Fruit fly (Drosophila melanogaster): ENCODE results near the gene twit.
A peak's percentile ranks its signal among the peaks of the same experiment; 100 is the strongest.

The twit gene

DNA sequence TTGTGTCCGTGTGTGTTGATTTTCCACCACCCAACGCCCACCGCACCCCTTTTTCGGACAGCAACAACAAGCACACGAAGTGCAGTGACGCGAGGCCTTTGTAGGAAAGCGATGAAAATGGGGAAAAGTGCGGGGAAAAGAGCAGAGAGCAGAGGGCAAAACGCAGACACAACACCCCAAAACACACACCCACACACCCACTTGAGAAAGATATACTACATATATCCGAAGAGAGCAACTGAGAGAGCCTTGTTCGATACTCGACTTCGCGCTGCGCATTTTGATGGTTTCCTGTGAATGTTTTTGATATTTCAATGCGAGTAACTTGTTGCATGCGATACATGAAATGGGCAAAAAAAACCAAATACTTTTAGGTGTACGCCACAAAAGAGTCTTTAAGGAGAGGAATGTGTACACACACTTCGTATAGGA lies 48.6 kb upstream of the twit start (continued):
- no peak for TF ChIP-seq sna (GFP tag; IDR thresholded peaks at IDR 0.05; ENCODE audit: partially characterized antibody)
- TF ChIP-seq Trl (optimal IDR thresholded peaks at IDR 0.05), result peak; percentile 45 to 52
- TF ChIP-seq Trl (GFP tag; optimal IDR thresholded peaks at IDR 0.05), result no peak
- no peak for TF ChIP-seq CG2889 (GFP tag; IDR thresholded peaks at IDR 0.05)
- TF ChIP-seq CG15269 (tag; optimal IDR thresholded peaks at IDR 0.05), result no peak
- peak; percentile 54; the same call in 1 of the 3 replicates for TF ChIP-seq sr (GFP tag; IDR thresholded peaks at IDR 0.05)
- TF ChIP-seq hth (optimal IDR thresholded peaks at IDR 0.05), result no peak
- TF ChIP-seq insv (GFP tag; optimal IDR thresholded peaks at IDR 0.05), result no peak
- TF ChIP-seq CG31224 (GFP tag; IDR thresholded peaks at IDR 0.05), result peak; percentile 27; the same call in 1 of the 2 replicates
- TF ChIP-seq kni (GFP tag; optimal IDR thresholded peaks at IDR 0.05), result peak; percentile 12

DNA sequence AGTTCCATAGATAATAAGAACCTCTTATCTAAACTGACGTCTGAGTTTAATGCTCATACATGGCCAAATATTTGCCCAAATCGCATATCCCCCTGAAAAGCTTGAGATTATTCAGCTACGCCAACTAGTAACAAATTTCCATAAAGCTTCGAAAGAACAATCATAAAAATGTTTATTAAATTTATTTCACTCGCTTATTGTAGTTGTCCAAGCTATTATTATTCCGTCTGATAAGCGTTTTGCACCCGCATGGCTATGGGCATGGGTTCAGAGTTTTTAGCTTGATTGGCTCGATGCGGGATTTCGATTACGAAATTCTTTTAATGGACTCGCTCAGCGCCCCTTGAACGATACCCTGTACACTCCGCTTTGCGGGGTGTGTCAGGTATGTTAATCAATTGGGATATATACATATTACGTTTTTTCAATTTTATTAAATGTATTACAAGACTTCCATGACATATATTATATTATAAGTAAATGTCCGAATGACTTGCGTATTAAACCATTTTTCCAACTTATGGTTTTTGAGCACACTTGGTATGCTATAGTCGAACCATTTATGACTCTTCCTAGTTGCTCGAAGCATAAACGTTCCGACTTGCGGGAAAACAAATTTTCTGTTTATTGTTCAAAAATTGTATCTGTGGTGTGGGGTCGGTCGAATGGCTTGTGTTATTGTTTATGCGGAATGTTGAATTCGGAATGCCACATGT lies 46.6 kb upstream of the twit start:
- TF ChIP-seq hth (optimal IDR thresholded peaks at IDR 0.05) (no peak), B-H1 (GFP tag; IDR thresholded peaks at IDR 0.05) (peak; percentile 91), chif (GFP tag; optimal IDR thresholded peaks at IDR 0.05) (peak; percentile 83 to 84), CG3281 (GFP tag; optimal IDR thresholded peaks at IDR 0.05) (peak; percentile 96), psq (GFP tag; optimal IDR thresholded peaks at IDR 0.05) (peak; percentile 85), slbo (GFP tag; IDR thresholded peaks at IDR 0.05) (peak; percentile 97), MTF-1 (GFP tag; optimal IDR thresholded peaks at IDR 0.05; ENCODE audit: borderline replicate concordance) (peak; percentile 87), CG9797 (GFP tag; optimal IDR thresholded peaks at IDR 0.05) (peak; percentile 35), CG8281 (tag; optimal IDR thresholded peaks at IDR 0.05) (peak; percentile 85), CG10147 (GFP tag; optimal IDR thresholded peaks at IDR 0.05) (peak; percentile 92), CG18011 (GFP tag; optimal IDR thresholded peaks at IDR 0.05) (peak; percentile 87), btn (GFP tag; optimal IDR thresholded peaks at IDR 0.05) (no peak), Max (GFP tag; optimal IDR thresholded peaks at IDR 0.05) (peak; percentile 88), zf30C (GFP tag; optimal IDR thresholded peaks at IDR 0.05) (no peak), Pdp1 (GFP tag; optimal IDR thresholded peaks at IDR 0.05) (peak; percentile 64 to 83), otp (GFP tag; IDR thresholded peaks at IDR 0.05) (peak; percentile 94), Opbp (GFP tag; IDR thresholded peaks at IDR 0.05; ENCODE audit: partially characterized antibody) (no peak), twi (tag; optimal IDR thresholded peaks at IDR 0.05) (peak; percentile 89), CG14710 (tag; optimal IDR thresholded peaks at IDR 0.05) (peak; percentile 92), bab2 (GFP tag; optimal IDR thresholded peaks at IDR 0.05) (peak; percentile 86), Fer3 (tag; optimal IDR thresholded peaks at IDR 0.05) (peak; percentile 97), Adf1 (GFP tag; IDR thresholded peaks at IDR 0.05) (peak; percentile 84), odd (GFP tag; optimal IDR thresholded peaks at IDR 0.05) (peak; percentile 94), CG1647 (GFP tag; optimal IDR thresholded peaks at IDR 0.05) (peak; percentile 81), pan (optimal IDR thresholded peaks at IDR 0.05) (no peak), pan (GFP tag; optimal IDR thresholded peaks at IDR 0.05 in 1 of 2, IDR thresholded peaks at IDR 0.05 in 1 of 2) (peak in 1 of 2 experiments; percentile 96), Chrac-16 (GFP tag; optimal IDR thresholded peaks at IDR 0.05) (peak; percentile 95), CG34422 (GFP tag; IDR thresholded peaks at IDR 0.05) (peak; percentile 95), crc (GFP tag; optimal IDR thresholded peaks at IDR 0.05) (peak; percentile 55), Trl (optimal IDR thresholded peaks at IDR 0.05) (no peak), Trl (GFP tag; optimal IDR thresholded peaks at IDR 0.05) (peak; percentile 54), gsb-n (tag; optimal IDR thresholded peaks at IDR 0.05) (peak; percentile 94), CG2202 (tag; optimal IDR thresholded peaks at IDR 0.05) (peak; percentile 92), Hr39 (optimal IDR thresholded peaks at IDR 0.05) (no peak), CG1233 (GFP tag; optimal IDR thresholded peaks at IDR 0.05) (peak; percentile 92), CG15479 (GFP tag; optimal IDR thresholded peaks at IDR 0.05) (no peak), bigmax (GFP tag; optimal IDR thresholded peaks at IDR 0.05) (peak; percentile 64), dysf (GFP tag; IDR thresholded peaks at IDR 0.05) (peak; percentile 97), unpg (GFP tag; optimal IDR thresholded peaks at IDR 0.05) (peak; percentile 97), lola (GFP tag; optimal IDR thresholded peaks at IDR 0.05) (peak in 1 of 3 experiments; percentile 92), aop (GFP tag; IDR thresholded peaks at IDR 0.05) (peak; percentile 73)

Measured in whole organism, embryonic.